Fruit fly (Drosophila melanogaster): Measurements from ENCODE around the gene mtd.

mtd gene

DNA sequence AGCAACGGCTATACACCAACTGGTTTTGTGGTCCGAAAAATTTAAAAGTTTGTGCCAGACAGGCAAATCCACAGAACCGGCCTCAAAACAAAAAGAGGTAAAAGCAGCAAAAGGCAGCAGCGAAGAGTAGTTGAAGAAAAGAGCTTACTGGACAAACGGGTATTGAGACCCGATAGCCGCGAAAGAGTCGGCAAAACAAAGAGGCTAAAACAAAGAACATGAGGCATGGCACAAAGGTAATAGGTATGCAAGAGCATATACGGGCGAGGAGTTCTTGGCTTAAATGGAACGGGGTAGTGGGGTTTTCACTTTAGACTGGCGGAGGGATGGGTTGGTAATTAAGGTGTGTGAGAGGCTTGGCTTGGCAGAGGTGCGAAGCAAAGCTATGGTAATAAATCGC lies 69.1 kb downstream of the mtd start (continued):
- TF ChIP-seq Sox14 (GFP tag; optimal IDR thresholded peaks at IDR 0.05) (peak; percentile 70), Ets96B (tag; optimal IDR thresholded peaks at IDR 0.05) (peak; percentile 18), Sox15 (GFP tag; optimal IDR thresholded peaks at IDR 0.05) (no peak), Blimp-1 (GFP tag; optimal IDR thresholded peaks at IDR 0.05) (peak; percentile 1), topi (GFP tag; optimal IDR thresholded peaks at IDR 0.05) (peak; percentile 18), CG9139 (GFP tag; optimal IDR thresholded peaks at IDR 0.05) (peak; percentile 34), CG10669 (GFP tag; optimal IDR thresholded peaks at IDR 0.05) (no peak), Eip75B (GFP tag; optimal IDR thresholded peaks at IDR 0.05) (peak; percentile 47), fd85E (GFP tag; optimal IDR thresholded peaks at IDR 0.05) (no peak), net (GFP tag; optimal IDR thresholded peaks at IDR 0.05) (peak; percentile 8), Eip93F (GFP tag; optimal IDR thresholded peaks at IDR 0.05) (peak; percentile 15), achi (GFP tag; optimal IDR thresholded peaks at IDR 0.05) (no peak), fkh (GFP tag; optimal IDR thresholded peaks at IDR 0.05) (no peak), CG6276 (GFP tag; optimal IDR thresholded peaks at IDR 0.05) (no peak), lz (GFP tag; optimal IDR thresholded peaks at IDR 0.05) (peak; percentile 26), dsx (GFP tag; optimal IDR thresholded peaks at IDR 0.05; ENCODE audit: poor library complexity, severe bottlenecking) (peak; percentile 32)

DNA sequence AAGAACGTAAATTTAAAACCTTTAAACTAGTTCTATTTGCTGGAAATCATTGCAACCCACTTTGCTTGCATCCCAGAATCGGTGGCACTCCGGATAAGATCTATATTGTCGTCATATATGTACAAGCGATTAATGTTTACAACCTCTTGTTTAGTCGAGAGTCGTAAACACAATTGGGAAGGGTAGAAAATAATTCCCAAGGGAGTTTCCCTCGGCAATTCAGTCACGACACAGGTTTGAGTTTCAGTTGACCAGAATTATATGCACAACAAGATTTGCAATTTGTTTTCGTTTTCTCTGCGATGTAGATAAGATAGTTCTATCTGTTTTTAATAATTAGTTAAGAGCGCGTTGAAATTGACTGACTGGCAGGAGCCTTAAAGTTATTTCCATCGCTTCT lies 69.9 kb downstream of the mtd start:
- no peak for TF ChIP-seq vri (GFP tag; optimal IDR thresholded peaks at IDR 0.05)
- TF ChIP-seq eg (GFP tag; IDR thresholded peaks at IDR 0.05) = no peak
- TF ChIP-seq dac (GFP tag; optimal IDR thresholded peaks at IDR 0.05) = no peak
- no peak for TF ChIP-seq CG6792 (GFP tag; optimal IDR thresholded peaks at IDR 0.05)
- TF ChIP-seq salr (GFP tag; optimal IDR thresholded peaks at IDR 0.05) = no peak
- no peak for TF ChIP-seq CG6276 (GFP tag; optimal IDR thresholded peaks at IDR 0.05)
- no peak for TF ChIP-seq CG11762 (GFP tag; optimal IDR thresholded peaks at IDR 0.05; ENCODE audit: insufficient read depth)
- TF ChIP-seq CG15336 (GFP tag; IDR thresholded peaks at IDR 0.05) = no peak

DNA sequence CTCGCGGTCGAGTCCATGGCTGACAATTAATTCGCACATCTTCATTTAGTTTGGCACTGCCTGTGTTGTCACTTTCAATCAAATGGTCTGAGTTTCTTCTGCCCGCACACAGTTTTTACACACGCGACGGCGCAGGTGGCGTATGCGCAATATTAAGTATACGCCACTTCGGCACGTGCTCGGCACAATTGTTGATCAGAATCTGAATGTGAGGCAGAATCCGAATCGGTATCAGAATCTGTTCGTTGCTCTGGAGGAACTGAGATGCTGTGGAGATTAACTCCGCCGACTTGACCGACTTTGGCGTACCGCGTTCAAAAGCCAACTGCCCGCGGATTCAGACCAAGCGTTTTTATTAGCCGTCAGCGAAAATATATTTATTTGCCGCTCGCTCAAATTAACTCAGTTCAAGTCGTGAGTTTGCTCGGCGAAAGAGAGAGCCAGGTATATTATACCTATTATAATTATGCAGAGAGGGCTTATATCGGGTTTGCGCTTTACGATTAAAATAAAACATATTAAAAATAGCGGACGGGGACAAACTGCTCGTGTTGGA lies 70.6 kb downstream of the mtd start:
- no peak for TF ChIP-seq dsx (GFP tag; optimal IDR thresholded peaks at IDR 0.05; ENCODE audit: poor library complexity, severe bottlenecking)
- no peak for TF ChIP-seq fd85E (GFP tag; optimal IDR thresholded peaks at IDR 0.05)
- TF ChIP-seq CG31627 (GFP tag; optimal IDR thresholded peaks at IDR 0.05) = no peak
- TF ChIP-seq CG4318 (GFP tag; optimal IDR thresholded peaks at IDR 0.05) = no peak
- TF ChIP-seq Sox102F (GFP tag; optimal IDR thresholded peaks at IDR 0.05) = no peak
- TF ChIP-seq CG32006 (GFP tag; optimal IDR thresholded peaks at IDR 0.05) = no peak
- TF ChIP-seq CG6854 (GFP tag; optimal IDR thresholded peaks at IDR 0.05) = no peak
- TF ChIP-seq ss (GFP tag; optimal IDR thresholded peaks at IDR 0.05) = no peak

DNA sequence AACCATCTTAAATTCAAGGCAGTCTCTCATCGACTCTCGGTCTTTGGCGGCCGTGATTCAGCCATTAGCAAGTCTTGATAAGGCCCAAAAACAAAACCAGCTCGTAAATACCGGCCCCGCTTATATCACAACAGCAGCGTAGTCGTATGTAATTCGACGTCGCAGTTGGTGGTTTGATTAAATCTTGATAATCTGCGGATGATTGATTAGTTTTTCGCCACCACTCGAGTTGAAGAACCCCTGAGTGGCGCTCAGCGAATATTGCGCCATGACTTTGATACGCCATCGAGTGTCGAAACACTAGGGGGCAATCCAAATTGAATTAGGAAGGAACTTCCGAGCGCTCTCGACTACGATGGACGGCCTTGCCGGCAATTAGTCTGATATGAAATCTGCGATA lies 71.6 kb downstream of the mtd start:
- TF ChIP-seq pdm3 (GFP tag; optimal IDR thresholded peaks at IDR 0.05) (no peak), Hr4 (GFP tag; optimal IDR thresholded peaks at IDR 0.05) (no peak), lz (GFP tag; optimal IDR thresholded peaks at IDR 0.05) (no peak), spab (GFP tag; optimal IDR thresholded peaks at IDR 0.05) (no peak), vri (GFP tag; optimal IDR thresholded peaks at IDR 0.05) (peak; percentile 81)

DNA sequence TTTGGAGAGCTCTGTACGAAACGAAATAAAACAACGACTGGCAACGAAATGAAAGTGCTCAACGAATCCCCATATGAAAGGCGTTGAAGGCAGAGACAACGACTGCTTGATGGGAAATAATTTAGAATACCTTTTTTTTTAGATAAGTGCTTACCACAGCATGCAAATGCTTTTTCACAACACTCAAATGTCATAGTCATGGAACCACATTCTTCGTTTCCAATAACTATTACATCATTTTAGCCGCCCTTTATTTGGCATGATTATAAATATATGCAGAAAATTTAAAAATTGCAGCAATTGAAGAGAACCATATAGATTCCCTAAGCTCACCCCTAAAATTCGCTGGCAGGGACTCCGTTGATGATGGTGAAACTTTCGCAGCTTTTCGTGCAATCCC lies 72.5 kb downstream of the mtd start, which contains the start of gene CG31538:
Gene CG31538 (minus strand): TSS at position 101 of the 400 bp plus-strand sequence.
- TF ChIP-seq svp (GFP tag) (no peak), Ets96B (tag; optimal IDR thresholded peaks at IDR 0.05) (no peak), achi (GFP tag; optimal IDR thresholded peaks at IDR 0.05) (no peak), Blimp-1 (GFP tag; optimal IDR thresholded peaks at IDR 0.05) (no peak), pdm3 (GFP tag; optimal IDR thresholded peaks at IDR 0.05) (no peak), fkh (GFP tag; optimal IDR thresholded peaks at IDR 0.05) (no peak), CG1621 (tag; optimal IDR thresholded peaks at IDR 0.05) (no peak), Eip75B (GFP tag; optimal IDR thresholded peaks at IDR 0.05) (no peak), CG16779 (tag; optimal IDR thresholded peaks at IDR 0.05) (no peak)
